Fruit fly (Drosophila melanogaster): ENCODE results near the gene Tmep.

Tmep gene

dm6 chr3L:1558178-1558788, 10.7 kb upstream of the Tmep start, which contains the start of the genes Pex10 and CG12099:
Gene Pex10 (plus strand): TSS chr3L:1558228.
Gene CG12099 (minus strand): TSS chr3L:1558484.
- TF ChIP-seq noc (tag; optimal IDR thresholded peaks at IDR 0.05), result peak; percentile 90

DNA sequence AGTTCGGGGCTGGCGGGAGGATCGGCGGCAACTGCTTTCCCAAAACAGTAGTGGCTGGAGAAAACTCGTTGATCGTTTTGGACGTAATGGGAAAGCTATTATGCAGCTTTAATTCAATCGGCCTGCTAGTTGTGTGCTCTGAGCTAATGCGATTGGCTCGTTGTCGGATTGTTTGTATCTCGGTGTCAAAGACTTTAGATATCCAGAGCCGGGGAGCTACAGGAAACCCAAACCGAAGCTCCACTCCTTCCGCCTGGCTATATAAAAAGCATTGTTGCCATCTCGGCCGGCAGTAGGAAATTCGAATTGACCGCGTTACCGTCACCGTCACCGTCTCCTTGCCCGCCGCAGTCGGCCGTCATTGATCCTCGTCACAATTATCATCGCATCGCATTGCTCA, 3.9 kb upstream of the Tmep start, which contains the start of gene CG12003:
Gene CG12003 (plus strand): TSS at position 301 of the 400 bp plus-strand sequence.
- no peak for TF ChIP-seq noc (tag; optimal IDR thresholded peaks at IDR 0.05)

dm6 chr3L:1568225-1569161, 488 bp upstream of the Tmep start, which contains the start of gene CG7879:
Gene CG7879 (minus strand): TSS chr3L:1568608.
- TF ChIP-seq noc (tag; optimal IDR thresholded peaks at IDR 0.05), result no peak

DNA sequence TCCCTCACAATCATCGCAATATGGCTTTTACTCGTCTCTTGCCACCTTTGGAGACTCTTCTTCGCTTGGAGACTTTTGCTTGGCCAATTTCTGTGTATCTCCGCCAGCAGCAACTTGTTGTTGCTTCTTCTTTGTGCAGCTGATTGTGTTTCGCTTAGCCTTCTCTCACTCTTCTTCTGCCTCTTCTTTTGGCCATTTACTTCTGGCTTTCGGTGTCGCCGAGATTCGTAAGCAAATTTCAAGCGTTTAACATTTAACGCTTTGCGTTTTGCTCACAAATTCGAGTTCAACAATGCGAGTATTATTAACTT, 940 bp downstream of the Tmep start:
- TF ChIP-seq noc (tag; optimal IDR thresholded peaks at IDR 0.05), result no peak

dm6 chr3L:1571077-1571476, 2.1 kb downstream of the Tmep start:
- no peak for TF ChIP-seq noc (tag; optimal IDR thresholded peaks at IDR 0.05)

dm6 chr3L:1573191-1573590, 4.2 kb downstream of the Tmep start:
- TF ChIP-seq noc (tag; optimal IDR thresholded peaks at IDR 0.05), result no peak

- TF ChIP-seq noc (tag; optimal IDR thresholded peaks at IDR 0.05), result no peak
Observed at dm6 chr3L:1575731-1576376, 6.9 kb downstream of the Tmep start.

DNA sequence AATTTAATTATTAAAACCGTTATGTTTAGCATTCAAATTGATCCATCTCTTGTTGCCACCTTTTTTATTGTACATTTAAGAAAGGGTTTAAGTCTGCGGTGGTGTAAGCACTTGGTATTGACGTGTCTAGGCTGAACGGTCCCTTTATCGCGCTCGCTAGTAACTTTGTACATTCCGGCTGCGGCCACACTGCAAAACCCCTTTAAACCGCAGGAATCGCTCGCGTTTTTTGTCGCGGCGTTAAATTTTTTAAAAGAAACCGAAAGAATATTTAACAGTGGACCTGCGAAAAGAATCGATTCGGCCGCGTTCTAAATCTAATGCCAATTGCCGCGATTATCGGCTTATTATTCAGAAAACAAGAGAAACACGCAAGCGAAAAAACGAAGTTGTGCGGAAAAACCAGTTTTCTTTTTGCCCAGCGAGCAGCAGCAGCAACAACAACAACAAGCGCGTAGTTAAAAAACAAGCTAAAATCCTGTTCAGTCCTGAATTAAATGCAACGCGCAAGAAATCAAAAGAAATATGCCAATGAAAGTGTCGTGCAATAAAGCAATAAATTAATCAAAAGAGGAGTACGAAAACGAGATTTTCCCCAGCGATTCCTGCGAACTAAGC, 7.6 kb downstream of the Tmep start, which contains the start of gene CG13917:
Gene CG13917 (plus strand): TSS at position 211 of the 618 bp plus-strand sequence.
- TF ChIP-seq noc (tag; optimal IDR thresholded peaks at IDR 0.05), result no peak

DNA sequence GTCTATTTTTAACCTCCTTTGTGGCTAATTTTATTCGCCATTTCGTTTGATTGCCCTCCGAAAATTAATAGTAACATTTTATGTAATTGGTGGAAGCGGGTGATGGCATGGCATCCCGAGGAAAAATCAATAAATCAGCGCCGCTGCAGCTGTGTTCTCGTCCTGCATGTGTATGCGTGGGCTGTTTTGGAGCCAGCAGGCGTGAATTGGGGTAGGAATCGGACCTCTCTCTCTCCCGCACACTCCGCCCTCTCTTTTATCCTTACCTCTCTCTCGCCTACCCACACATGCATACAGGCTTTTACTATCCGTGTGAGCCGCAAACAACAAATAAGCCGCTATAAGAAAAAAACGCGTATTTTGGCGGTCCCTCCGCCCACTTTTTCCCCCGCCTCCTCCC, 8.4 kb downstream of the Tmep start:
- no peak for TF ChIP-seq noc (tag; optimal IDR thresholded peaks at IDR 0.05)

dm6 chr3L:1578391-1578948, 9.5 kb downstream of the Tmep start:
- peak; percentile 64 for TF ChIP-seq noc (tag; optimal IDR thresholded peaks at IDR 0.05)

DNA sequence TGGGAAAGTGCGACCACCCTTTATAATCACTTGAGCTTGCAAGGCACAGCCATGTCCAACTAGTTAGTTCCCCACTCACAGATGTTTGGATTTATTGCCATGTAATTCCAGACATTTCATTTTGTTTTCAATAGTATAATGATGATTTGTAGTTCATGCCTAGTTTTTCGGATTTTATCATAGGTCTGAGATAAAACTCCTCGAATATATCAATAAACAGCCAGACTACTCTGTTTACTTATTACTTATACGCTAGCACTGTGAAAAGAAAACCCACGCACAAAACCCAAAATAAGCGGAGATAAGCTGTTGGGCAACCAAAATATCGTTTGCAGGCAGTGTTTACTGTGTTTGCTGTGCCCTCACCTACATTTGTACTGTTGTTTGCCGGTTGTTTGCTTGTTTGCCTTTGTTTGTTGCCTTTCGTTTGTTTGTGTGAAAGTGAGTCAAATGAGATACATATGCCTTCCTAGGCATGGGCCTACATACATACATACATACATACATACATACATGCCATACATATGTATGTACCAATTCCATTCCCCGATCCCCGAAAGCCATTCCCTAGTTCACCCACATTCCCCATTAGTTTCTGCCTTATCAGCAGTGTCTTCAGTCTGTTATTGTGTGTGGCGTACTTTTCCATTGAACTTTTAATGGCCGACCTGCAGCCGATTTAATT, 10.3 kb downstream of the Tmep start:
- TF ChIP-seq noc (tag; optimal IDR thresholded peaks at IDR 0.05), result peak; percentile 79

- no peak for TF ChIP-seq noc (tag; optimal IDR thresholded peaks at IDR 0.05)
Observed at dm6 chr3L:1580194-1580593, 11.2 kb downstream of the Tmep start.

- TF ChIP-seq noc (tag; optimal IDR thresholded peaks at IDR 0.05), result no peak
Observed at dm6 chr3L:1580821-1581220, 11.8 kb downstream of the Tmep start.

DNA sequence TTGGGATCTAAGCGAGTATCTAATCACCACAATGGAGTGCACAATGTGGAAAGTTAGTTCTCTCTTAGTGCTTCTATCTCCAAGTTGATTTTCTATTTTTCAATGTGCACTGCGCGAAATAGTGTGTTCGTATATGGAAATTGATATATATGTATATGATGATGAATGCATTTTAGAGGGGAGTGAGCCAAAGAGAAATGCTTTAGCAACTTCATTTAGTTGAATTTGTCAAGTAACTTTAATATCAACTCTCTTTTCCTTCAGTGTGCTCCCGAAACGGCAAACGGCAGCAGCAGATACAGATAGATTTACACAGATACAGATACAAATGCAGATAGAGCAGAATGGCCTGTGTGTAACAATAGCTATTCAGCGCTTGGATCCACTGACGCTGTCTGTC, 15.0 kb downstream of the Tmep start:
- TF ChIP-seq noc (tag; optimal IDR thresholded peaks at IDR 0.05), result no peak

DNA sequence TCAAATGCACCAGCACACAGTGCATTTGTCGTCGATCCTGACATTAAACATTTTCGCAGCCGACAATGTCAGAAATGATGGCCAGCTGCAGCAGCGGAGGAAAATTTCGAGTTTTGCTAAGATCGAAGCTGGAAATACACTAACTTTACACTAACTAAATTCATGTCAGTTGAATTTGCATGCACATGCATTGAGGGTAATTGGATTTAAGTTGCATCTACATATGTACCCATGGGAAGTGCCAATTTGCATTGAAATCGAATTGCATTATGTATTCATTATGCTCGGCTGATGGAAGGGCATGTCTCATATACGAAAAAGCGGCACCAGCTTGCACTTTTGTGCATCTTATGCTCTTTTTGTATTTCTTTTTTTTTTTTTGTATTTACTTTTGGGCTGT, 15.8 kb downstream of the Tmep start:
- TF ChIP-seq noc (tag; optimal IDR thresholded peaks at IDR 0.05), result no peak

Measured in whole organism, larva.